Worm (Caenorhabditis elegans): Measurements from ENCODE around the gene skat-1.

DNA sequence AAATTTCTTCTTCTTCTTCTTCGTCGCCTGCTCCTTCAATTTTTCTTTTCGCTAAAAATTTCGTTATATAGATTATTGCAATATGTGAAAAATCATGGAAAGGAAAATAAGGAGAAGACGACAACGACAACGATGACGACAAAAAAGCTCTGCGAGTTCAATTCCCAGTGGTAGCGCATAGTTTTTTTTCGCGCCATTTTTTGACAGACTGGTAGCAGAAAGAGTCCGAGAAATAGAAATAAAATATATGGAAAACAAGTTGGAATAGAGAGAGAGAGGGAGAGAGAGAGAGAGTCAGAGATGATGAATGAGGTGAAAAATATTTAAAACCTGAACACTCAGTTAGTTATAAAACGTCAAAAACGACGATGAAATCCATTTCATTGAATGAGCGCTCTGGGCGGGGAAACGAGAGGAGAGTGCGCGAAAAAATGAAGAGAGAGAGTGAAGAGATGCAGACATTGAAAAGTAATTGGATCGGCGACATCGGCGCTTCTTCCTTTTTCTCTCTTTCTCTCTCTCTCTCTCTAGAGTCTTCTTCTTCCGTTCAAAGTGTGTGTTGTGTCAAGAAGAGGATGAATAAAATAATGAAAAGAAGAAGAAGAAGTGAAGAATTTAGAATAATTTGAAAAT is 14.6 kb downstream of the skat-1 start, which contains the start of gene pde-2:
- no peak for TF ChIP-seq snpc-4 (tag; optimal IDR thresholded peaks at IDR 0.05)
- TF ChIP-seq nhr-28 (tag; optimal IDR thresholded peaks at IDR 0.05): no peak
- TF ChIP-seq unc-39 (tag; optimal IDR thresholded peaks at IDR 0.05): no peak
- TF ChIP-seq sem-2 (GFP tag; optimal IDR thresholded peaks at IDR 0.05): no peak
- TF ChIP-seq lsy-2 (tag; optimal IDR thresholded peaks at IDR 0.05): peak; percentile 29
- no peak for TF ChIP-seq unc-62 (GFP tag; optimal IDR thresholded peaks at IDR 0.05)
- no peak for TF ChIP-seq unc-120 (tag; optimal IDR thresholded peaks at IDR 0.05; ENCODE audit: poor library complexity, severe bottlenecking)
- TF ChIP-seq sptf-1 (tag; optimal IDR thresholded peaks at IDR 0.05): no peak
- no peak for TF ChIP-seq nhr-76 (tag; optimal IDR thresholded peaks at IDR 0.05)
- no peak for TF ChIP-seq blmp-1 (tag; optimal IDR thresholded peaks at IDR 0.05)
